Fruit fly (Drosophila melanogaster) whole organism, prepupa: ENCODE data around the gene CG11668.

ENCODE experiments used
- CG3919 ChIP-seq: fragments of 200-800 bp; sonication (Bioruptor generic); optimal IDR thresholded peaks from 3 replicates; lab custom pipeline; 2016; ENCODE audit warnings: missing biosample characterization, missing genetic modification characterization
- CG6163 ChIP-seq: fragments of 200-800 bp; sonication (Bioruptor generic); IDR thresholded peaks from 3 replicates; pipeline ENCODE4 v1.3.6; 2022; ENCODE audit warnings: missing biosample characterization, missing genetic modification characterization
- CG8119 ChIP-seq: fragments of 200-800 bp; sonication (Bioruptor generic); IDR thresholded peaks from 3 replicates; pipeline ENCODE4 v1.3.6; 2022; ENCODE audit warnings: missing biosample characterization, missing genetic modification characterization
- CG8632 ChIP-seq: fragments of 200-800 bp; sonication (Bioruptor generic); optimal IDR thresholded peaks from 3 replicates; lab custom pipeline; 2016; ENCODE audit warnings: missing biosample characterization, missing genetic modification characterization
- Hr38 ChIP-seq: sonication (Bioruptor generic); optimal IDR thresholded peaks from 2 replicates; lab custom pipeline; 2016; ENCODE audit warnings: missing biosample characterization, missing genetic modification characterization
- Hr4 ChIP-seq: fragments of 200-800 bp; sonication (Bioruptor generic); optimal IDR thresholded peaks from 3 replicates; lab custom pipeline; 2016; ENCODE audit warnings: missing biosample characterization, missing genetic modification characterization
- Smox ChIP-seq: fragments of 200-800 bp; sonication (Bioruptor generic); optimal IDR thresholded peaks from 3 replicates; lab custom pipeline; 2016; ENCODE audit warnings: missing biosample characterization, missing genetic modification characterization
- fd59A ChIP-seq: fragments of 200-800 bp; sonication (Bioruptor generic); optimal IDR thresholded peaks from 2 replicates; lab custom pipeline; 2017; ENCODE audit warnings: missing biosample characterization, mild to moderate bottlenecking, missing genetic modification characterization, missing genetic modification reagents
- svp ChIP-seq: fragments of 200-800 bp; sonication (Bioruptor generic); peaks from one replicate; lab custom pipeline; 2016; ENCODE audit warnings: missing biosample characterization, missing genetic modification characterization

DNA sequence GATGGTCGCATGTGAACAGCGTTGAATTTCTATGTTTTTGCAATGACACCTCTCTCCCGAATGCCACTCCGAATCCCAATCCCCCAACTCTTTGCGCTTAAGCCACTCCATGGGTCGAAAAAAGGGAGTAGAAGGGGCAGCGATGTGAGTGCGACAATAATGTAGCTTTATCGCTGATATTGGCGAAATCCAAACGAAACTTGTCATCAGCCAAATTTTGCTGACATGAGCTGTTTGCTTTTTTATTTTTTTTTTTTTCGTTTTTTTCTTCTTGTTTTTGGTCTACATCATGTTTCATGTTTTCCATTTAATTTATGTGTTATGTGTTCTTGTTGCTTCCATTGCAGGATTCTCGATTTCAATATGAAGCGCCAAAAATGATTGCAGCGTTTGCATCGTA, 19.2 kb upstream of the CG11668 start:
- TF ChIP-seq fd59A (GFP tag; lab: Kevin White, UChicago) = no peak
- no peak for TF ChIP-seq CG6163 (GFP tag; lab: Robert Waterston, UW)
- TF ChIP-seq CG8119 = no peak
- TF ChIP-seq CG3919 (GFP tag; lab: Kevin White, UChicago) = no peak
- TF ChIP-seq Hr38 (GFP tag; lab: Kevin White, UChicago) = no peak
- no peak for TF ChIP-seq svp (GFP tag; lab: Kevin White, UChicago)
- no peak for TF ChIP-seq CG8632 (GFP tag; lab: Kevin White, UChicago)
- TF ChIP-seq Smox (GFP tag; lab: Kevin White, UChicago) = no peak
- TF ChIP-seq Hr4 (GFP tag; lab: Kevin White, UChicago) = no peak
